Fruit fly (Drosophila melanogaster) whole organism, embryonic: ENCODE results near the gene Nadsyn.

Source experiments
- Aef1 ChIP-seq: fragments of 200-800 bp; sonication (Bioruptor generic); IDR thresholded peaks from 3 replicates; pipeline ENCODE4 v1.3.6; 2022; ENCODE audit warnings: missing biosample characterization, missing genetic modification characterization
- CG10147 ChIP-seq: fragments of 200-800 bp; sonication (Bioruptor generic); optimal IDR thresholded peaks from 2 replicates; lab custom pipeline; 2019; ENCODE audit warnings: missing biosample characterization, mild to moderate bottlenecking, missing genetic modification characterization, moderate library complexity
- CG11093 ChIP-seq: fragments of 200-800 bp; sonication (Bioruptor generic); IDR thresholded peaks from 3 replicates; pipeline ENCODE4 v1.3.6; 2022; ENCODE audit warnings: missing biosample characterization, missing genetic modification characterization
- CG11560 ChIP-seq: fragments of 200-800 bp; sonication (Bioruptor generic); IDR thresholded peaks from 3 replicates; pipeline ENCODE4 v1.3.6; 2022; ENCODE audit warnings: missing biosample characterization, missing genetic modification characterization
- CG12219 ChIP-seq: fragments of 200-800 bp; sonication (Bioruptor generic); optimal IDR thresholded peaks from 3 replicates; lab custom pipeline; 2018; ENCODE audit warnings: missing biosample characterization, mild to moderate bottlenecking, missing genetic modification characterization
- CG1233 ChIP-seq: fragments of 200-800 bp; sonication (Bioruptor generic); optimal IDR thresholded peaks from 4 replicates; lab custom pipeline; 2018; ENCODE audit warnings: missing biosample characterization, mild to moderate bottlenecking, missing genetic modification characterization
- CG12391 ChIP-seq: fragments of 200-800 bp; sonication (Bioruptor generic); optimal IDR thresholded peaks from 3 replicates; lab custom pipeline; 2018; ENCODE audit warnings: missing biosample characterization, mild to moderate bottlenecking, missing genetic modification characterization, moderate library complexity
- CG13296 ChIP-seq: fragments of 200-800 bp; sonication (Bioruptor generic); optimal IDR thresholded peaks from 3 replicates; lab custom pipeline; 2018; ENCODE audit warnings: missing biosample characterization, mild to moderate bottlenecking, missing genetic modification characterization
- CG15269 ChIP-seq: fragments of 200-800 bp; sonication (Bioruptor generic); optimal IDR thresholded peaks from 2 replicates; lab custom pipeline; 2018; ENCODE audit warnings: missing biosample characterization, mild to moderate bottlenecking, missing genetic modification characterization, moderate library complexity
- CG15514 ChIP-seq: fragments of 200-800 bp; sonication (Bioruptor generic); optimal IDR thresholded peaks from 3 replicates; lab custom pipeline; 2017; ENCODE audit warnings: missing biosample characterization, missing genetic modification characterization, mild to moderate bottlenecking, moderate library complexity, missing genetic modification reagents
- CG17328 ChIP-seq: fragments of 200-800 bp; sonication (Bioruptor generic); IDR thresholded peaks from 2 replicates; pipeline ENCODE4 v1.3.6; 2022; ENCODE audit warnings: missing biosample characterization, missing genetic modification characterization
- CG17361 ChIP-seq: fragments of 200-800 bp; sonication (Bioruptor generic); IDR thresholded peaks from 3 replicates; pipeline ENCODE4 v1.3.6; 2022; ENCODE audit warnings: missing biosample characterization, missing genetic modification characterization
- CG2678 ChIP-seq: fragments of 200-800 bp; sonication (Bioruptor generic); optimal IDR thresholded peaks from 3 replicates; lab custom pipeline; 2019; ENCODE audit warnings: missing biosample characterization, mild to moderate bottlenecking, missing genetic modification characterization, moderate library complexity
- CG2875 ChIP-seq: fragments of 200-800 bp; sonication (Bioruptor generic); optimal IDR thresholded peaks from 2 replicates; lab custom pipeline; 2017; ENCODE audit warnings: missing biosample characterization, mild to moderate bottlenecking, missing genetic modification characterization, missing genetic modification reagents
- CG30403 ChIP-seq: fragments of 200-800 bp; sonication (Bioruptor generic); optimal IDR thresholded peaks from 3 replicates; lab custom pipeline; 2016; ENCODE audit warnings: missing biosample characterization, missing genetic modification characterization
- CG30431 ChIP-seq: fragments of 200-800 bp; sonication (Bioruptor generic); optimal IDR thresholded peaks from 2 replicates; lab custom pipeline; 2017; ENCODE audit warnings: missing biosample characterization, missing genetic modification characterization
- CG31365 ChIP-seq: fragments of 200-800 bp; sonication (Bioruptor generic); optimal IDR thresholded peaks from 2 replicates; lab custom pipeline; 2018; ENCODE audit warnings: missing biosample characterization, mild to moderate bottlenecking, missing genetic modification characterization
- CG31441 ChIP-seq: fragments of 200-800 bp; sonication (Bioruptor generic); IDR thresholded peaks from 2 replicates; pipeline ENCODE4 v1.3.6; 2022; ENCODE audit warnings: missing biosample characterization, missing genetic modification characterization
- CG3281 ChIP-seq: fragments of 200-800 bp; sonication (Bioruptor generic); optimal IDR thresholded peaks from 3 replicates; lab custom pipeline; 2017; ENCODE audit warnings: missing biosample characterization, mild to moderate bottlenecking, missing genetic modification characterization
- CG3407 ChIP-seq: fragments of 200-800 bp; sonication (Bioruptor generic); optimal IDR thresholded peaks from 2 replicates; lab custom pipeline; 2018; ENCODE audit warnings: missing biosample characterization, mild to moderate bottlenecking, missing genetic modification characterization
- CG4707 ChIP-seq: fragments of 200-800 bp; sonication (Bioruptor generic); optimal IDR thresholded peaks from 2 replicates; lab custom pipeline; 2018; ENCODE audit warnings: missing biosample characterization, mild to moderate bottlenecking, missing genetic modification characterization, moderate library complexity
- CG5953 ChIP-seq: fragments of 200-800 bp; sonication (Bioruptor generic); IDR thresholded peaks from 2 replicates; pipeline ENCODE4 v1.3.6; 2022; ENCODE audit warnings: missing biosample characterization, missing genetic modification characterization
- CG6254 ChIP-seq: fragments of 200-800 bp; sonication (Bioruptor generic); optimal IDR thresholded peaks from 3 replicates; lab custom pipeline; 2017; ENCODE audit warnings: mild to moderate bottlenecking, missing biosample characterization, missing genetic modification reagents, missing genetic modification characterization
- CG6272 ChIP-seq: fragments of 200-800 bp; sonication (Bioruptor generic); IDR thresholded peaks from 2 replicates; pipeline ENCODE4 v1.3.6; 2022; ENCODE audit warnings: missing biosample characterization, missing genetic modification characterization
- CG7987 ChIP-seq: fragments of 200-800 bp; sonication (Bioruptor generic); optimal IDR thresholded peaks from 2 replicates; lab custom pipeline; 2018; ENCODE audit warnings: missing biosample characterization, mild to moderate bottlenecking, missing genetic modification characterization, moderate library complexity
- CG8359 ChIP-seq: fragments of 200-800 bp; sonication (Bioruptor generic); optimal IDR thresholded peaks from 2 replicates; lab custom pipeline; 2017; ENCODE audit warnings: missing biosample characterization, mild to moderate bottlenecking, missing genetic modification characterization, borderline replicate concordance
- CG9817 ChIP-seq: fragments of 200-800 bp; sonication (Bioruptor generic); optimal IDR thresholded peaks from 2 replicates; lab custom pipeline; 2018; ENCODE audit warnings: missing biosample characterization, mild to moderate bottlenecking, missing genetic modification characterization, moderate library complexity
- CHES-1-like ChIP-seq: fragments of 200-800 bp; sonication (Bioruptor generic); optimal IDR thresholded peaks from 2 replicates; lab custom pipeline; 2016; ENCODE audit warnings: missing biosample characterization, missing genetic modification characterization
- CoRest ChIP-seq: fragments of 200-800 bp; sonication (Bioruptor generic); optimal IDR thresholded peaks from 3 replicates; lab custom pipeline; 2018; ENCODE audit warnings: missing biosample characterization, mild to moderate bottlenecking, missing genetic modification characterization, moderate library complexity
- HLH4C ChIP-seq: fragments of 200-800 bp; sonication (Bioruptor generic); IDR thresholded peaks from 3 replicates; pipeline ENCODE4 v1.3.6; 2022; ENCODE audit warnings: missing biosample characterization, missing genetic modification characterization; ENCODE audit not compliant: partially characterized antibody
- Mad ChIP-seq: fragments of 200-800 bp; sonication (Bioruptor generic); optimal IDR thresholded peaks from 2 replicates; lab custom pipeline; 2016; ENCODE audit warnings: missing biosample characterization, missing genetic modification characterization
- Mes4 ChIP-seq: fragments of 200-800 bp; sonication (Bioruptor generic); optimal IDR thresholded peaks from 2 replicates; lab custom pipeline; 2016; ENCODE audit warnings: missing biosample characterization, missing genetic modification characterization
- NC2β ChIP-seq: fragments of 200-800 bp; sonication (Bioruptor generic); optimal IDR thresholded peaks from 2 replicates; lab custom pipeline; 2016; ENCODE audit warnings: missing biosample characterization, missing genetic modification characterization
- Stat92E ChIP-seq, 3 experiments: fragments of >200 bp in 2 of 3; fragments of 200-800 bp in 1 of 3; sonication (Bioruptor generic) in 1 of 3; optimal IDR thresholded peaks; 2 replicates each; lab custom pipeline; 2017 to 2019; ENCODE audit warnings: missing biosample characterization in 3 of 3, missing genetic modification characterization in 3 of 3, mild to moderate bottlenecking in 1 of 3, moderate library complexity in 1 of 3
- Trl ChIP-seq, 3 experiments: fragments of >200 bp in 2 of 3; fragments of 200-800 bp in 1 of 3; sonication (Bioruptor generic) in 1 of 3; optimal IDR thresholded peaks; 2 replicates in 1 of 3; 3 replicates in 2 of 3; lab custom pipeline; 2016 to 2017; ENCODE audit warnings: missing biosample characterization in 1 of 3, missing genetic modification characterization in 1 of 3
- bab2 ChIP-seq: fragments of 200-800 bp; sonication (Bioruptor generic); optimal IDR thresholded peaks from 2 replicates; lab custom pipeline; 2016; ENCODE audit warnings: missing biosample characterization, missing genetic modification characterization
- cwo ChIP-seq: fragments of 200-800 bp; sonication (Bioruptor generic); optimal IDR thresholded peaks from 3 replicates; lab custom pipeline; 2017; ENCODE audit warnings: missing biosample characterization, missing genetic modification characterization, mild to moderate bottlenecking, moderate library complexity, missing genetic modification reagents
- da ChIP-seq: fragments of 200-800 bp; sonication (Bioruptor generic); optimal IDR thresholded peaks from 2 replicates; lab custom pipeline; 2016; ENCODE audit warnings: missing biosample characterization, missing genetic modification characterization
- danr ChIP-seq: fragments of 200-800 bp; sonication (Bioruptor generic); IDR thresholded peaks from 2 replicates; pipeline ENCODE4 v1.3.6; 2022; ENCODE audit warnings: missing biosample characterization, missing genetic modification characterization
- gem ChIP-seq: fragments of 200-800 bp; sonication (Bioruptor generic); optimal IDR thresholded peaks from 2 replicates; lab custom pipeline; 2019; ENCODE audit warnings: missing biosample characterization, mild to moderate bottlenecking, missing genetic modification characterization, moderate library complexity
- lab ChIP-seq: fragments of 200-800 bp; sonication (Bioruptor generic); optimal IDR thresholded peaks from 3 replicates; lab custom pipeline; 2017; ENCODE audit warnings: missing biosample characterization, missing genetic modification characterization, mild to moderate bottlenecking, moderate library complexity, missing genetic modification reagents
- maf-S ChIP-seq: fragments of 200-800 bp; sonication (Bioruptor generic); optimal IDR thresholded peaks from 2 replicates; lab custom pipeline; 2016; ENCODE audit warnings: missing biosample characterization, missing genetic modification characterization
- nom ChIP-seq: fragments of 200-800 bp; sonication (Bioruptor generic); optimal IDR thresholded peaks from 2 replicates; lab custom pipeline; 2017; ENCODE audit warnings: missing biosample characterization, missing genetic modification characterization, mild to moderate bottlenecking, moderate library complexity, missing genetic modification reagents
- pho ChIP-seq: fragments of 200-800 bp; sonication (Bioruptor generic); optimal IDR thresholded peaks from 2 replicates; lab custom pipeline; 2016; ENCODE audit warnings: missing biosample characterization, missing genetic modification characterization
- psq ChIP-seq: fragments of 200-800 bp; sonication (Bioruptor generic); optimal IDR thresholded peaks from 2 replicates; lab custom pipeline; 2017; ENCODE audit warnings: missing biosample characterization, missing genetic modification characterization
- schlank ChIP-seq: fragments of 200-800 bp; sonication (Bioruptor generic); optimal IDR thresholded peaks from 2 replicates; lab custom pipeline; 2018; ENCODE audit warnings: missing biosample characterization, mild to moderate bottlenecking, missing genetic modification characterization
- sens ChIP-seq: fragments of 200-800 bp; sonication (Bioruptor generic); peaks from one replicate; lab custom pipeline; 2016; ENCODE audit warnings: missing biosample characterization, missing genetic modification characterization
- slbo ChIP-seq: fragments of 200-800 bp; sonication (Bioruptor generic); IDR thresholded peaks from 2 replicates; pipeline ENCODE4 v1.3.6; 2022; ENCODE audit warnings: missing biosample characterization, missing genetic modification characterization
- zfh2 ChIP-seq: fragments of 200-800 bp; sonication (Bioruptor generic); optimal IDR thresholded peaks from 2 replicates; lab custom pipeline; 2016; ENCODE audit warnings: missing biosample characterization, missing genetic modification characterization

Nadsyn gene

dm6 chrX:13644696-13645393 is 73.2 kb downstream of the Nadsyn start (continued):
- peak; percentile 47 for TF ChIP-seq CG31441
- TF ChIP-seq CG1233 (GFP tag; lab: Kevin White, UChicago), result no peak
- TF ChIP-seq CG31365, result no peak
- TF ChIP-seq CG11560 (tag; lab: Robert Waterston, UW), result no peak
- no peak for TF ChIP-seq CG30403 (GFP tag; lab: Kevin White, UChicago)
- no peak for TF ChIP-seq CG12219 (GFP tag; lab: Kevin White, UChicago)
- no peak for TF ChIP-seq CG6272 (GFP tag; lab: Robert Waterston, UW)
- TF ChIP-seq CG7987 (GFP tag; lab: Kevin White, UChicago), result peak; percentile 22
- TF ChIP-seq cwo, result no peak
- no peak for TF ChIP-seq CG5953 (GFP tag; lab: Robert Waterston, UW)
- TF ChIP-seq HLH4C (GFP tag; lab: Robert Waterston, UW), result no peak
- peak; percentile 33 for TF ChIP-seq CG15514 (GFP tag; lab: Kevin White, UChicago)
- TF ChIP-seq CG2875 (GFP tag; lab: Kevin White, UChicago), result peak; percentile 69
- no peak for TF ChIP-seq zfh2 (GFP tag; lab: Kevin White, UChicago)
- peak; percentile 96 for TF ChIP-seq CG8359 (GFP tag; lab: Kevin White, UChicago)
- TF ChIP-seq CG13296 (GFP tag; lab: Kevin White, UChicago), result peak; percentile 1
- TF ChIP-seq sens (GFP tag; lab: Kevin White, UChicago), result peak; percentile 88
- TF ChIP-seq NC2β (GFP tag; lab: Kevin White, UChicago), result no peak
- TF ChIP-seq CG17328, result no peak
- peak; percentile 97 for TF ChIP-seq nom (GFP tag; lab: Kevin White, UChicago)
- no peak for TF ChIP-seq psq (GFP tag; lab: Kevin White, UChicago)
- peak; percentile 49 for TF ChIP-seq CoRest
- peak; percentile 53 for TF ChIP-seq CG3407 (GFP tag; lab: Kevin White, UChicago)
- TF ChIP-seq slbo (GFP tag; lab: Robert Waterston, UW), result no peak
- peak; percentile 63 for TF ChIP-seq CG2678
- TF ChIP-seq gem (tag; lab: Kevin White, UChicago), result peak; percentile 67
- no peak for TF ChIP-seq pho
- no peak for TF ChIP-seq CG6254
- no peak for TF ChIP-seq CG11093 (GFP tag; lab: Robert Waterston, UW)
- TF ChIP-seq CG15269, result peak; percentile 52
- TF ChIP-seq CG3281 (GFP tag; lab: Kevin White, UChicago), result no peak
- TF ChIP-seq CG9817, result no peak
- TF ChIP-seq da (GFP tag; lab: Kevin White, UChicago), result no peak
- no peak for TF ChIP-seq Aef1
- TF ChIP-seq Mad (GFP tag; lab: Kevin White, UChicago), result no peak
- peak; percentile 32; the same call in 2 of the 3 replicates for TF ChIP-seq CG17361 (GFP tag; lab: Robert Waterston, UW)
- TF ChIP-seq bab2 (GFP tag; lab: Kevin White, UChicago), result peak; percentile 17
- TF ChIP-seq CG10147, result no peak
- no peak for TF ChIP-seq CG12391 (tag; lab: Kevin White, UChicago)
- TF ChIP-seq lab (GFP tag; lab: Kevin White, UChicago), result peak; percentile 51
- no peak for TF ChIP-seq maf-S (GFP tag; lab: Kevin White, UChicago)
- TF ChIP-seq CHES-1-like (GFP tag; lab: Kevin White, UChicago), result no peak
- no peak for TF ChIP-seq Mes4 (GFP tag; lab: Kevin White, UChicago)
- no peak for TF ChIP-seq danr
- TF ChIP-seq Stat92E (GFP tag; optimal IDR thresholded peaks at IDR 0.05; lab: Kevin White, UChicago), result no peak
- peak; percentile 54 for TF ChIP-seq CG4707
- no peak for TF ChIP-seq CG30431 (GFP tag; lab: Kevin White, UChicago)
- no peak for TF ChIP-seq Trl (optimal IDR thresholded peaks at IDR 0.05; lab: Kevin White, UChicago)
- no peak for TF ChIP-seq Trl (GFP tag; optimal IDR thresholded peaks at IDR 0.05; lab: Kevin White, UChicago)
- TF ChIP-seq schlank, result no peak
